Worm (Caenorhabditis elegans): ENCODE measurements around the gene srx-43.

DNA sequence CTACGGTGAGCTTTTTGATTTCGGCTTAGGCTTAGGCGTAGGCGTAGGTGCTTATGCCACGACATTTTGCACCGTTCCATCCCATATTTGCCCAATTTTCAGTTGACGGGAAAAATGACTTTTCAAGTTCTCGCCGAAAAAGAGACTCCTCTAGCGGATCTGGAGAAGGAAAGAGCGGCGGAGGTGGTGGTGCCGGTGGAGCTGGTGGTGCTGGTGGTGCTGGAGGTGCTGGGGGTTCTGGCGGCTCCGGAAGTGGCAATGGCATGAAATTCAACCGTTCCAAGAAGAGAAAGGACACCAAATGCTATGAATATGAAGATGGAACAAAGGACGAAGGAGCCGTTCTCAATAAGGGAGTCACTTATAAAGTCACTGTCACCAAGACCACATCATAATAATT, 29.3 kb downstream of the srx-43 start:
- TF ChIP-seq elt-1 (tag; optimal IDR thresholded peaks at IDR 0.05): no peak
- TF ChIP-seq nhr-237 (tag; optimal IDR thresholded peaks at IDR 0.05): no peak
- no peak for TF ChIP-seq nhr-11 (tag; optimal IDR thresholded peaks at IDR 0.05)
- no peak for TF ChIP-seq unc-55 (GFP tag; optimal IDR thresholded peaks at IDR 0.05)
- no peak for TF ChIP-seq ZK546.5 (tag; optimal IDR thresholded peaks at IDR 0.05)
- TF ChIP-seq elt-3 (tag; optimal IDR thresholded peaks at IDR 0.05): no peak
- no peak for TF ChIP-seq snpc-4 (tag; optimal IDR thresholded peaks at IDR 0.05)

All from whole organism, L2 larva.